Fruit fly (Drosophila melanogaster) whole organism, embryonic: ENCODE measurements around the gene CG32432.

Experiments
- Aef1 ChIP-seq: fragments of 200-800 bp; sonication (Bioruptor generic); IDR thresholded peaks from 3 replicates; pipeline ENCODE4 v1.3.6; 2022; ENCODE audit warnings: missing biosample characterization, missing genetic modification characterization
- Asciz ChIP-seq: fragments of 200-800 bp; sonication (Bioruptor generic); optimal IDR thresholded peaks from 2 replicates; lab custom pipeline; 2017; ENCODE audit warnings: missing biosample characterization, mild to moderate bottlenecking, missing genetic modification characterization, missing genetic modification reagents
- Atf3 ChIP-seq: fragments of 200-800 bp; sonication (Bioruptor generic); optimal IDR thresholded peaks from 3 replicates; lab custom pipeline; 2016; ENCODE audit warnings: missing biosample characterization, missing genetic modification characterization
- CG12219 ChIP-seq: fragments of 200-800 bp; sonication (Bioruptor generic); optimal IDR thresholded peaks from 3 replicates; lab custom pipeline; 2018; ENCODE audit warnings: missing biosample characterization, mild to moderate bottlenecking, missing genetic modification characterization
- CG1233 ChIP-seq: fragments of 200-800 bp; sonication (Bioruptor generic); optimal IDR thresholded peaks from 4 replicates; lab custom pipeline; 2018; ENCODE audit warnings: missing biosample characterization, mild to moderate bottlenecking, missing genetic modification characterization
- CG13287 ChIP-seq: fragments of 200-800 bp; sonication (Bioruptor generic); IDR thresholded peaks from 2 replicates; pipeline ENCODE4 v1.3.6; 2022; ENCODE audit warnings: missing biosample characterization, missing genetic modification characterization; ENCODE audit not compliant: partially characterized antibody
- CG13424 ChIP-seq: fragments of 200-800 bp; sonication (Bioruptor generic); optimal IDR thresholded peaks from 2 replicates; lab custom pipeline; 2019; ENCODE audit warnings: missing biosample characterization, mild to moderate bottlenecking, missing genetic modification characterization, moderate library complexity
- CG13775 ChIP-seq: fragments of 200-800 bp; sonication (Bioruptor generic); optimal IDR thresholded peaks from 3 replicates; lab custom pipeline; 2017; ENCODE audit warnings: missing biosample characterization, mild to moderate bottlenecking, missing genetic modification characterization
- CG16779 ChIP-seq: fragments of 200-800 bp; sonication (Bioruptor generic); IDR thresholded peaks from 2 replicates; pipeline ENCODE4 v1.3.6; 2022; ENCODE audit warnings: missing biosample characterization, missing genetic modification characterization
- CG17568 ChIP-seq: fragments of 200-800 bp; sonication (Bioruptor generic); optimal IDR thresholded peaks from 2 replicates; lab custom pipeline; 2018; ENCODE audit warnings: missing biosample characterization, mild to moderate bottlenecking, missing genetic modification characterization, moderate library complexity
- CG1792 ChIP-seq: fragments of 200-800 bp; sonication (Bioruptor generic); optimal IDR thresholded peaks from 2 replicates; lab custom pipeline; 2016; ENCODE audit warnings: missing biosample characterization, missing genetic modification characterization
- CG2120 ChIP-seq: fragments of 200-800 bp; sonication (Bioruptor generic); optimal IDR thresholded peaks from 3 replicates; lab custom pipeline; 2016; ENCODE audit warnings: missing biosample characterization, missing genetic modification characterization
- CG2199 ChIP-seq: fragments of 200-800 bp; sonication (Bioruptor generic); IDR thresholded peaks from 3 replicates; pipeline ENCODE4 v1.3.6; 2022; ENCODE audit warnings: missing biosample characterization, missing genetic modification characterization
- CG2678 ChIP-seq: fragments of 200-800 bp; sonication (Bioruptor generic); optimal IDR thresholded peaks from 3 replicates; lab custom pipeline; 2019; ENCODE audit warnings: missing biosample characterization, mild to moderate bottlenecking, missing genetic modification characterization, moderate library complexity
- CG31441 ChIP-seq: fragments of 200-800 bp; sonication (Bioruptor generic); IDR thresholded peaks from 2 replicates; pipeline ENCODE4 v1.3.6; 2022; ENCODE audit warnings: missing biosample characterization, missing genetic modification characterization
- CG6791 ChIP-seq: fragments of 200-800 bp; sonication (Bioruptor generic); IDR thresholded peaks from 3 replicates; pipeline ENCODE4 v1.3.6; 2022; ENCODE audit warnings: missing biosample characterization, missing genetic modification characterization; ENCODE audit not compliant: partially characterized antibody
- CG8359 ChIP-seq: fragments of 200-800 bp; sonication (Bioruptor generic); optimal IDR thresholded peaks from 2 replicates; lab custom pipeline; 2017; ENCODE audit warnings: missing biosample characterization, mild to moderate bottlenecking, missing genetic modification characterization, borderline replicate concordance
- CG9437 ChIP-seq: fragments of 200-800 bp; sonication (Bioruptor generic); optimal IDR thresholded peaks from 2 replicates; lab custom pipeline; 2018; ENCODE audit warnings: missing biosample characterization, mild to moderate bottlenecking, missing genetic modification characterization
- CG9817 ChIP-seq: fragments of 200-800 bp; sonication (Bioruptor generic); optimal IDR thresholded peaks from 2 replicates; lab custom pipeline; 2018; ENCODE audit warnings: missing biosample characterization, mild to moderate bottlenecking, missing genetic modification characterization, moderate library complexity
- Camta ChIP-seq: fragments of 200-800 bp; sonication (Bioruptor generic); optimal IDR thresholded peaks from 2 replicates; lab custom pipeline; 2016; ENCODE audit warnings: missing biosample characterization, missing genetic modification characterization
- Doc3 ChIP-seq: fragments of 200-800 bp; sonication (Bioruptor generic); IDR thresholded peaks from 3 replicates; pipeline ENCODE4 v1.3.6; 2022; ENCODE audit warnings: missing biosample characterization, missing genetic modification characterization; ENCODE audit not compliant: partially characterized antibody
- Dref ChIP-seq: fragments of 200-800 bp; sonication (Bioruptor generic); IDR thresholded peaks from 2 replicates; pipeline ENCODE4 v1.3.6; 2022; ENCODE audit warnings: missing biosample characterization, missing genetic modification characterization
- Ets65A ChIP-seq: fragments of 200-800 bp; sonication (Bioruptor generic); peaks from one replicate; lab custom pipeline; 2016; ENCODE audit warnings: missing biosample characterization, missing genetic modification characterization
- Fer1 ChIP-seq: fragments of 200-800 bp; sonication (Bioruptor generic); optimal IDR thresholded peaks from 2 replicates; lab custom pipeline; 2017; ENCODE audit warnings: missing biosample characterization, mild to moderate bottlenecking, missing genetic modification characterization
- Fer2 ChIP-seq: fragments of 200-800 bp; sonication (Bioruptor generic); optimal IDR thresholded peaks from 2 replicates; lab custom pipeline; 2018; ENCODE audit warnings: missing biosample characterization, mild to moderate bottlenecking, missing genetic modification characterization, moderate library complexity
- HLHmδ ChIP-seq: fragments of 200-800 bp; sonication (Bioruptor generic); optimal IDR thresholded peaks from 2 replicates; lab custom pipeline; 2018; ENCODE audit warnings: missing biosample characterization, mild to moderate bottlenecking, missing genetic modification characterization, moderate library complexity
- Hr51 ChIP-seq, 2 experiments: fragments of 200-800 bp; sonication (Bioruptor generic); optimal IDR thresholded peaks; 2 replicates in 1 of 2; 3 replicates in 1 of 2; lab custom pipeline; 2016 to 2018; ENCODE audit warnings: missing biosample characterization in 2 of 2, missing genetic modification characterization in 2 of 2, mild to moderate bottlenecking in 1 of 2, moderate library complexity in 1 of 2
- MTF-1 ChIP-seq: fragments of 200-800 bp; sonication (Bioruptor generic); optimal IDR thresholded peaks from 2 replicates; lab custom pipeline; 2018; ENCODE audit warnings: missing biosample characterization, mild to moderate bottlenecking, missing genetic modification characterization, borderline replicate concordance
- Sin3A ChIP-seq: fragments of >200 bp; optimal IDR thresholded peaks from 2 replicates; lab custom pipeline; 2018
- Usf ChIP-seq: fragments of 200-800 bp; sonication (Bioruptor generic); optimal IDR thresholded peaks from 2 replicates; lab custom pipeline; 2017; ENCODE audit warnings: missing genotype, missing biosample characterization, missing genetic modification characterization
- Xbp1 ChIP-seq: fragments of 200-800 bp; sonication (Bioruptor generic); optimal IDR thresholded peaks from 3 replicates; lab custom pipeline; 2016; ENCODE audit warnings: missing biosample characterization, mild to moderate bottlenecking, missing genetic modification characterization
- crol ChIP-seq: fragments of 200-800 bp; sonication (Bioruptor generic); IDR thresholded peaks from 2 replicates; pipeline ENCODE4 v1.3.6; 2022; ENCODE audit warnings: missing biosample characterization, missing genetic modification characterization
- da ChIP-seq: fragments of 200-800 bp; sonication (Bioruptor generic); optimal IDR thresholded peaks from 2 replicates; lab custom pipeline; 2016; ENCODE audit warnings: missing biosample characterization, missing genetic modification characterization
- dimm ChIP-seq: fragments of 200-800 bp; sonication (Bioruptor generic); IDR thresholded peaks from 2 replicates; pipeline ENCODE4 v1.3.6; 2022; ENCODE audit warnings: missing biosample characterization, missing genetic modification characterization
- dmrt99B ChIP-seq: fragments of 200-800 bp; sonication (Bioruptor generic); optimal IDR thresholded peaks from 2 replicates; lab custom pipeline; 2018; ENCODE audit warnings: missing biosample characterization, mild to moderate bottlenecking, missing genetic modification characterization, moderate library complexity
- en ChIP-seq: fragments of 200-800 bp; sonication (Bioruptor generic); optimal IDR thresholded peaks from 2 replicates; lab custom pipeline; 2016; ENCODE audit warnings: missing biosample characterization, missing genetic modification characterization
- esg ChIP-seq: fragments of 200-800 bp; sonication (Bioruptor generic); conservative IDR thresholded peaks from 2 replicates; pipeline ENCODE4 v1.3.6; 2022; ENCODE audit warnings: missing biosample characterization, missing genetic modification characterization
- fu2 ChIP-seq: fragments of 200-800 bp; sonication (Bioruptor generic); optimal IDR thresholded peaks from 2 replicates; lab custom pipeline; 2016; ENCODE audit warnings: missing biosample characterization, missing genetic modification characterization
- hbn ChIP-seq: fragments of 200-800 bp; sonication (Bioruptor generic); IDR thresholded peaks from 2 replicates; pipeline ENCODE4 v1.3.6; 2022; ENCODE audit warnings: missing biosample characterization, missing genetic modification characterization; ENCODE audit not compliant: partially characterized antibody
- jumu ChIP-seq: fragments of 200-800 bp; sonication (Bioruptor generic); optimal IDR thresholded peaks from 3 replicates; lab custom pipeline; 2016; ENCODE audit warnings: missing biosample characterization, missing genetic modification characterization
- lab ChIP-seq: fragments of 200-800 bp; sonication (Bioruptor generic); optimal IDR thresholded peaks from 3 replicates; lab custom pipeline; 2017; ENCODE audit warnings: missing biosample characterization, missing genetic modification characterization, mild to moderate bottlenecking, moderate library complexity, missing genetic modification reagents
- nau ChIP-seq: fragments of 200-800 bp; sonication (Bioruptor generic); optimal IDR thresholded peaks from 3 replicates; lab custom pipeline; 2017; ENCODE audit warnings: missing biosample characterization, mild to moderate bottlenecking, missing genetic modification characterization, missing genetic modification reagents
- pfk ChIP-seq: fragments of 200-800 bp; sonication (Bioruptor generic); optimal IDR thresholded peaks from 2 replicates; lab custom pipeline; 2018; ENCODE audit warnings: missing biosample characterization, mild to moderate bottlenecking, missing genetic modification characterization, moderate library complexity
- sens ChIP-seq: fragments of 200-800 bp; sonication (Bioruptor generic); peaks from one replicate; lab custom pipeline; 2016; ENCODE audit warnings: missing biosample characterization, missing genetic modification characterization
- sr ChIP-seq: fragments of 200-800 bp; sonication (Bioruptor generic); IDR thresholded peaks from 3 replicates; pipeline ENCODE4 v1.3.6; 2022; ENCODE audit warnings: missing biosample characterization, missing genetic modification characterization
- tgo ChIP-seq: fragments of 200-800 bp; sonication (Bioruptor generic); IDR thresholded peaks from 3 replicates; pipeline ENCODE4 v1.3.6; 2022; ENCODE audit warnings: missing biosample characterization, missing genetic modification characterization
- tll ChIP-seq, 2 experiments: fragments of 200-800 bp in 1 of 2; fragments of >200 bp in 1 of 2; sonication (Bioruptor generic) in 1 of 2; optimal IDR thresholded peaks; 2 replicates each; lab custom pipeline; 2017 to 2019; ENCODE audit warnings: missing biosample characterization in 2 of 2, missing genetic modification characterization in 2 of 2, mild to moderate bottlenecking in 1 of 2, moderate library complexity in 1 of 2
- tup ChIP-seq: fragments of 200-800 bp; sonication (Bioruptor generic); optimal IDR thresholded peaks from 2 replicates; lab custom pipeline; 2016; ENCODE audit warnings: missing biosample characterization, mild to moderate bottlenecking, missing genetic modification characterization, moderate library complexity
- vfl ChIP-seq: fragments of 200-800 bp; sonication (Bioruptor generic); optimal IDR thresholded peaks from 2 replicates; lab custom pipeline; 2016; ENCODE audit warnings: missing biosample characterization, missing genetic modification characterization
- yki ChIP-seq: fragments of >200 bp; optimal IDR thresholded peaks from 3 replicates; lab custom pipeline; 2018
- zen ChIP-seq: fragments of 200-800 bp; sonication (Bioruptor generic); optimal IDR thresholded peaks from 3 replicates; lab custom pipeline; 2018; ENCODE audit warnings: missing biosample characterization, mild to moderate bottlenecking, missing genetic modification characterization, moderate library complexity

The CG32432 gene

DNA sequence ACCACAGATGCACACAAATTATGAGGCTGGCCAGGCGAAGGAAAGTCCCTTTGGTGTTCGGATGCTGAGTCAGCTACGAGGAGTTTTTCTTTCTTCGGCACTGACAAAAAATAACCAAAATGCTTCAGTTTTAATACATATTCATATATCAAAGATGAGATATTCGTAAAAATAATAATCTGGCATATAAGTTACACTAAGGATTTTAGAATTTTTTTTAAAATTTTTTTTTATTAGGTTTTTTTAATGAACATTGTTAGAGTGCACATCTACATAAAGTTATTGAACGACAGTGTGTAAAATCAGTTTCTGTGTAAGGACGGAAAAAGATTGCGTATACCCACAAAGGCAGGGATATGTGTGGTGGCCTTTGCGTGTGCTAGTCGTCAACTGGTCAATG, 22.0 kb upstream of the CG32432 start (continued):
- no peak for TF ChIP-seq zen (tag; lab: Kevin White, UChicago)
- no peak for TF ChIP-seq esg (GFP tag; lab: Robert Waterston, UW)
- TF ChIP-seq sens (GFP tag; lab: Kevin White, UChicago): peak; percentile 24
- TF ChIP-seq Asciz: no peak
- TF ChIP-seq fu2 (GFP tag; lab: Kevin White, UChicago): no peak
- TF ChIP-seq CG1233 (GFP tag; lab: Kevin White, UChicago): no peak
- TF ChIP-seq nau (GFP tag; lab: Kevin White, UChicago): no peak
- TF ChIP-seq CG6791 (GFP tag; lab: Robert Waterston, UW): no peak
- no peak for TF ChIP-seq hbn (GFP tag; lab: Robert Waterston, UW)
- TF ChIP-seq Camta (GFP tag; lab: Kevin White, UChicago): no peak
- no peak for TF ChIP-seq CG1792 (GFP tag; lab: Kevin White, UChicago)
- no peak for TF ChIP-seq crol (GFP tag; lab: Robert Waterston, UW)
- TF ChIP-seq vfl (GFP tag; lab: Kevin White, UChicago): no peak
- no peak for TF ChIP-seq sr (GFP tag; lab: Robert Waterston, UW)
- TF ChIP-seq CG13424: peak; percentile 42
- TF ChIP-seq Dref (GFP tag; lab: Robert Waterston, UW): no peak
- TF ChIP-seq Fer2 (tag; lab: Kevin White, UChicago): no peak
- TF ChIP-seq CG31441 (GFP tag; lab: Robert Waterston, UW): peak; percentile 36; the same call in 1 of the 2 replicates
- TF ChIP-seq Doc3 (GFP tag; lab: Robert Waterston, UW): no peak
- no peak for TF ChIP-seq Fer1 (GFP tag; lab: Kevin White, UChicago)
- no peak for TF ChIP-seq tgo (GFP tag; lab: Robert Waterston, UW)
- TF ChIP-seq Atf3 (GFP tag; lab: Kevin White, UChicago): no peak
- no peak for TF ChIP-seq CG9817 (tag; lab: Kevin White, UChicago)
- TF ChIP-seq CG16779 (GFP tag; lab: Robert Waterston, UW): no peak
- TF ChIP-seq CG13775 (GFP tag; lab: Kevin White, UChicago): no peak
- TF ChIP-seq Sin3A: no peak
- no peak for TF ChIP-seq dimm (GFP tag; lab: Robert Waterston, UW)
- TF ChIP-seq tup (GFP tag; lab: Kevin White, UChicago): no peak
- TF ChIP-seq CG2678 (tag; lab: Kevin White, UChicago): peak; percentile 66
- TF ChIP-seq CG9437 (GFP tag; lab: Kevin White, UChicago): no peak
- TF ChIP-seq en (GFP tag; lab: Kevin White, UChicago): no peak
- TF ChIP-seq CG13287: no peak
- TF ChIP-seq Aef1 (GFP tag; lab: Robert Waterston, UW): no peak
- no peak for TF ChIP-seq yki (lab: Kevin White, UChicago)
- no peak for TF ChIP-seq tll (GFP tag; optimal IDR thresholded peaks at IDR 0.05; lab: Kevin White, UChicago)
- TF ChIP-seq MTF-1 (GFP tag; lab: Kevin White, UChicago): no peak
- TF ChIP-seq CG2199 (GFP tag; lab: Robert Waterston, UW): no peak
- TF ChIP-seq Hr51 (GFP tag; optimal IDR thresholded peaks at IDR 0.05; lab: Kevin White, UChicago): peak in 1 of 2 experiments; percentile 32
- no peak for TF ChIP-seq Xbp1 (GFP tag; lab: Kevin White, UChicago)
- TF ChIP-seq CG8359 (GFP tag; lab: Kevin White, UChicago): no peak
- TF ChIP-seq CG12219: no peak
- no peak for TF ChIP-seq Usf (GFP tag; lab: Kevin White, UChicago)
- peak; percentile 47 for TF ChIP-seq CG2120
- no peak for TF ChIP-seq HLHmδ (GFP tag; lab: Kevin White, UChicago)
- no peak for TF ChIP-seq CG17568 (GFP tag; lab: Kevin White, UChicago)
- no peak for TF ChIP-seq jumu
- no peak for TF ChIP-seq Ets65A (GFP tag; lab: Kevin White, UChicago)
- no peak for TF ChIP-seq da (GFP tag; lab: Kevin White, UChicago)
- TF ChIP-seq lab (GFP tag; lab: Kevin White, UChicago): peak; percentile 41
- TF ChIP-seq dmrt99B (tag; lab: Kevin White, UChicago): peak; percentile 46
- no peak for TF ChIP-seq pfk (GFP tag; lab: Kevin White, UChicago)
